Fruit fly (Drosophila melanogaster) whole organism, embryonic: Measurements from ENCODE around the gene CG43702.
A peak's percentile ranks its signal among the peaks of the same experiment; 100 is the strongest.

Source experiments
- B-H2 ChIP-seq: fragments of 200-800 bp; sonication (Bioruptor generic); optimal IDR thresholded peaks from 2 replicates; lab custom pipeline; 2018; ENCODE audit warnings: missing biosample characterization, mild to moderate bottlenecking, missing genetic modification characterization
- C15 ChIP-seq: fragments of 200-800 bp; sonication (Bioruptor generic); IDR thresholded peaks from 3 replicates; pipeline ENCODE4 v1.3.6; 2022; ENCODE audit warnings: missing biosample characterization, missing genetic modification characterization
- CG12769 ChIP-seq: fragments of 200-800 bp; sonication (Bioruptor generic); optimal IDR thresholded peaks from 2 replicates; lab custom pipeline; 2019; ENCODE audit warnings: missing biosample characterization, mild to moderate bottlenecking, missing genetic modification characterization, moderate library complexity
- CG13894 ChIP-seq: fragments of 200-800 bp; sonication (Bioruptor generic); optimal IDR thresholded peaks from 3 replicates; lab custom pipeline; 2018; ENCODE audit warnings: missing biosample characterization, mild to moderate bottlenecking, missing genetic modification characterization, moderate library complexity
- CG14050 ChIP-seq: fragments of 200-800 bp; sonication (Bioruptor generic); IDR thresholded peaks from 3 replicates; pipeline ENCODE4 v1.3.6; 2022; ENCODE audit warnings: missing biosample characterization, missing genetic modification characterization
- CG15269 ChIP-seq: fragments of 200-800 bp; sonication (Bioruptor generic); optimal IDR thresholded peaks from 2 replicates; lab custom pipeline; 2018; ENCODE audit warnings: missing biosample characterization, mild to moderate bottlenecking, missing genetic modification characterization, moderate library complexity
- CG15601 ChIP-seq: fragments of 200-800 bp; sonication (Bioruptor generic); optimal IDR thresholded peaks from 3 replicates; lab custom pipeline; 2019; ENCODE audit warnings: missing biosample characterization, mild to moderate bottlenecking, missing genetic modification characterization, moderate library complexity
- CG16813 ChIP-seq: fragments of 200-800 bp; sonication (Bioruptor generic); IDR thresholded peaks from 3 replicates; pipeline ENCODE4 v1.3.6; 2022; ENCODE audit warnings: missing biosample characterization, missing genetic modification characterization; ENCODE audit not compliant: partially characterized antibody
- CG17359 ChIP-seq: fragments of 200-800 bp; sonication (Bioruptor generic); optimal IDR thresholded peaks from 3 replicates; lab custom pipeline; 2018; ENCODE audit warnings: missing biosample characterization, mild to moderate bottlenecking, missing genetic modification characterization, moderate library complexity
- CG17385 ChIP-seq: fragments of 200-800 bp; sonication (Bioruptor generic); optimal IDR thresholded peaks from 3 replicates; lab custom pipeline; 2018; ENCODE audit warnings: missing biosample characterization, mild to moderate bottlenecking, missing genetic modification characterization
- CG2202 ChIP-seq: fragments of 200-800 bp; sonication (Bioruptor generic); optimal IDR thresholded peaks from 2 replicates; lab custom pipeline; 2018; ENCODE audit warnings: missing biosample characterization, mild to moderate bottlenecking, missing genetic modification characterization
- CG3065 ChIP-seq: fragments of 200-800 bp; sonication (Bioruptor generic); optimal IDR thresholded peaks from 2 replicates; lab custom pipeline; 2016; ENCODE audit warnings: missing biosample characterization, missing genetic modification characterization
- CG3281 ChIP-seq: fragments of 200-800 bp; sonication (Bioruptor generic); optimal IDR thresholded peaks from 3 replicates; lab custom pipeline; 2017; ENCODE audit warnings: missing biosample characterization, mild to moderate bottlenecking, missing genetic modification characterization
- CG34376 ChIP-seq: fragments of 200-800 bp; sonication (Bioruptor generic); optimal IDR thresholded peaks from 2 replicates; lab custom pipeline; 2018; ENCODE audit warnings: missing biosample characterization, mild to moderate bottlenecking, missing genetic modification characterization
- CG6272 ChIP-seq: fragments of 200-800 bp; sonication (Bioruptor generic); IDR thresholded peaks from 2 replicates; pipeline ENCODE4 v1.3.6; 2022; ENCODE audit warnings: missing biosample characterization, missing genetic modification characterization
- CG6683 ChIP-seq: fragments of 200-800 bp; sonication (Bioruptor generic); optimal IDR thresholded peaks from 2 replicates; lab custom pipeline; 2017; ENCODE audit warnings: missing biosample characterization, mild to moderate bottlenecking, missing genetic modification characterization, missing genetic modification reagents
- CG8290 ChIP-seq, 3 experiments: fragments of 200-800 bp; sonication (Bioruptor generic); optimal IDR thresholded peaks; 2 replicates each; lab custom pipeline; 2016 to 2019; ENCODE audit warnings: missing biosample characterization in 3 of 3, missing genetic modification characterization in 3 of 3, mild to moderate bottlenecking in 2 of 3, moderate library complexity in 1 of 3
- CG9215 ChIP-seq: fragments of 200-800 bp; sonication (Bioruptor generic); IDR thresholded peaks from 2 replicates; pipeline ENCODE4 v1.3.6; 2022; ENCODE audit warnings: missing biosample characterization, missing genetic modification characterization
- Doc2 ChIP-seq: fragments of 200-800 bp; sonication (Bioruptor generic); IDR thresholded peaks from 2 replicates; pipeline ENCODE4 v1.3.6; 2022; ENCODE audit warnings: missing biosample characterization, missing genetic modification characterization
- ERR ChIP-seq: fragments of 200-800 bp; sonication (Bioruptor generic); optimal IDR thresholded peaks from 2 replicates; lab custom pipeline; 2016; ENCODE audit warnings: missing biosample characterization, missing genetic modification characterization
- H2.0 ChIP-seq: fragments of 200-800 bp; sonication (Bioruptor generic); IDR thresholded peaks from 2 replicates; pipeline ENCODE4 v1.3.6; 2022; ENCODE audit warnings: missing biosample characterization, missing genetic modification characterization
- Hey ChIP-seq: fragments of 200-800 bp; sonication (Bioruptor generic); optimal IDR thresholded peaks from 3 replicates; lab custom pipeline; 2018; ENCODE audit warnings: missing biosample characterization, mild to moderate bottlenecking, missing genetic modification characterization
- HmgD ChIP-seq: fragments of 200-800 bp; sonication (Bioruptor generic); optimal IDR thresholded peaks from 3 replicates; lab custom pipeline; 2016; ENCODE audit warnings: missing biosample characterization, missing genetic modification characterization
- Max ChIP-seq: fragments of 200-800 bp; sonication (Bioruptor generic); optimal IDR thresholded peaks from 2 replicates; lab custom pipeline; 2016; ENCODE audit warnings: missing biosample characterization, mild to moderate bottlenecking, missing genetic modification characterization
- Nf-YC ChIP-seq: fragments of 200-800 bp; optimal IDR thresholded peaks from 3 replicates; lab custom pipeline; 2019; ENCODE audit warnings: missing biosample characterization, mild to moderate bottlenecking, missing genetic modification characterization, moderate library complexity
- NfI ChIP-seq: fragments of 200-800 bp; sonication (Bioruptor generic); optimal IDR thresholded peaks from 3 replicates; lab custom pipeline; 2018; ENCODE audit warnings: missing biosample characterization, mild to moderate bottlenecking, missing genetic modification characterization, moderate library complexity
- Spps ChIP-seq: fragments of 200-800 bp; sonication (Bioruptor generic); optimal IDR thresholded peaks from 2 replicates; lab custom pipeline; 2018; ENCODE audit warnings: missing biosample characterization, mild to moderate bottlenecking, missing genetic modification characterization
- Sry-β ChIP-seq: fragments of 200-800 bp; sonication (Bioruptor generic); optimal IDR thresholded peaks from 2 replicates; lab custom pipeline; 2018; ENCODE audit warnings: missing biosample characterization, mild to moderate bottlenecking, missing genetic modification characterization, moderate library complexity
- Stat92E ChIP-seq, 3 experiments: fragments of >200 bp in 2 of 3; fragments of 200-800 bp in 1 of 3; sonication (Bioruptor generic) in 1 of 3; optimal IDR thresholded peaks; 2 replicates each; lab custom pipeline; 2017 to 2019; ENCODE audit warnings: missing biosample characterization in 3 of 3, missing genetic modification characterization in 3 of 3, mild to moderate bottlenecking in 1 of 3, moderate library complexity in 1 of 3
- TFAM ChIP-seq: fragments of 200-800 bp; sonication (Bioruptor generic); optimal IDR thresholded peaks from 2 replicates; lab custom pipeline; 2017; ENCODE audit warnings: missing biosample characterization, missing genetic modification characterization, inconsistent platforms
- az2 ChIP-seq: fragments of 200-800 bp; sonication (Bioruptor generic); optimal IDR thresholded peaks from 3 replicates; lab custom pipeline; 2016; ENCODE audit warnings: missing biosample characterization, missing genetic modification characterization
- bab2 ChIP-seq: fragments of 200-800 bp; sonication (Bioruptor generic); optimal IDR thresholded peaks from 2 replicates; lab custom pipeline; 2016; ENCODE audit warnings: missing biosample characterization, missing genetic modification characterization
- cato ChIP-seq: fragments of 200-800 bp; sonication (Bioruptor generic); optimal IDR thresholded peaks from 2 replicates; lab custom pipeline; 2016; ENCODE audit warnings: missing biosample characterization, missing genetic modification characterization, borderline replicate concordance
- ci ChIP-seq: fragments of 200-800 bp; sonication (Bioruptor generic); IDR thresholded peaks from 3 replicates; pipeline ENCODE4 v1.3.6; 2022; ENCODE audit warnings: missing biosample characterization, missing genetic modification characterization
- da ChIP-seq: fragments of 200-800 bp; sonication (Bioruptor generic); optimal IDR thresholded peaks from 2 replicates; lab custom pipeline; 2016; ENCODE audit warnings: missing biosample characterization, missing genetic modification characterization
- emc ChIP-seq: fragments of 200-800 bp; sonication (Bioruptor generic); optimal IDR thresholded peaks from 2 replicates; lab custom pipeline; 2016; ENCODE audit warnings: missing biosample characterization, missing genetic modification characterization
- ken ChIP-seq: fragments of 200-800 bp; sonication (Bioruptor generic); IDR thresholded peaks from 3 replicates; pipeline ENCODE4 v1.3.6; 2022; ENCODE audit warnings: missing biosample characterization, missing genetic modification characterization
- lov ChIP-seq, 2 experiments: fragments of 200-800 bp in 1 of 2; fragments of >200 bp in 1 of 2; sonication (Bioruptor generic) in 1 of 2; IDR thresholded peaks in 1 of 2; optimal IDR thresholded peaks in 1 of 2; 2 replicates in 1 of 2; 3 replicates in 1 of 2; pipeline versions ENCODE4 v1.3.6 to Lab custom; 2017 to 2022; ENCODE audit warnings: missing biosample characterization in 1 of 2, missing genetic modification characterization in 1 of 2
- mirr ChIP-seq: fragments of 200-800 bp; sonication (Bioruptor generic); optimal IDR thresholded peaks from 3 replicates; lab custom pipeline; 2018; ENCODE audit warnings: missing biosample characterization, mild to moderate bottlenecking, missing genetic modification characterization
- onecut ChIP-seq: fragments of 200-800 bp; sonication (Bioruptor generic); IDR thresholded peaks from 2 replicates; pipeline ENCODE4 v1.3.6; 2022; ENCODE audit warnings: missing biosample characterization, missing genetic modification characterization
- pan ChIP-seq, 4 experiments: fragments of >200 bp in 3 of 4; fragments of 200-800 bp in 1 of 4; sonication (Bioruptor generic) in 1 of 4; optimal IDR thresholded peaks in 3 of 4; IDR thresholded peaks in 1 of 4; 2 replicates each; pipeline versions ENCODE4 v1.3.6 to Lab custom; 2017 to 2022; ENCODE audit warnings: missing biosample characterization in 2 of 4, missing genetic modification characterization in 2 of 4, mixed read lengths in 1 of 4
- pb ChIP-seq: fragments of 200-800 bp; sonication (Bioruptor generic); optimal IDR thresholded peaks from 3 replicates; lab custom pipeline; 2016; ENCODE audit warnings: missing biosample characterization, missing genetic modification characterization
- sens ChIP-seq: fragments of 200-800 bp; sonication (Bioruptor generic); peaks from one replicate; lab custom pipeline; 2016; ENCODE audit warnings: missing biosample characterization, missing genetic modification characterization
- sens-2 ChIP-seq: fragments of 200-800 bp; sonication (Bioruptor generic); IDR thresholded peaks from 2 replicates; pipeline ENCODE4 v1.3.6; 2022; ENCODE audit warnings: missing biosample characterization, missing genetic modification characterization
- sna ChIP-seq: fragments of 200-800 bp; sonication (Bioruptor generic); IDR thresholded peaks from 2 replicates; pipeline ENCODE4 v1.3.6; 2022; ENCODE audit warnings: missing biosample characterization, missing genetic modification characterization; ENCODE audit not compliant: partially characterized antibody
- stc ChIP-seq: fragments of 200-800 bp; sonication (Bioruptor generic); IDR thresholded peaks from 2 replicates; pipeline ENCODE4 v1.3.6; 2022; ENCODE audit warnings: missing biosample characterization, missing genetic modification characterization
- sug ChIP-seq: fragments of 200-800 bp; optimal IDR thresholded peaks from 2 replicates; lab custom pipeline; 2019; ENCODE audit warnings: missing biosample characterization, mild to moderate bottlenecking, missing genetic modification characterization, moderate library complexity
- zfh1 ChIP-seq: fragments of 200-800 bp; sonication (Bioruptor generic); IDR thresholded peaks from 3 replicates; pipeline ENCODE4 v1.3.6; 2022; ENCODE audit warnings: missing biosample characterization, missing genetic modification characterization

CG43702 gene

DNA sequence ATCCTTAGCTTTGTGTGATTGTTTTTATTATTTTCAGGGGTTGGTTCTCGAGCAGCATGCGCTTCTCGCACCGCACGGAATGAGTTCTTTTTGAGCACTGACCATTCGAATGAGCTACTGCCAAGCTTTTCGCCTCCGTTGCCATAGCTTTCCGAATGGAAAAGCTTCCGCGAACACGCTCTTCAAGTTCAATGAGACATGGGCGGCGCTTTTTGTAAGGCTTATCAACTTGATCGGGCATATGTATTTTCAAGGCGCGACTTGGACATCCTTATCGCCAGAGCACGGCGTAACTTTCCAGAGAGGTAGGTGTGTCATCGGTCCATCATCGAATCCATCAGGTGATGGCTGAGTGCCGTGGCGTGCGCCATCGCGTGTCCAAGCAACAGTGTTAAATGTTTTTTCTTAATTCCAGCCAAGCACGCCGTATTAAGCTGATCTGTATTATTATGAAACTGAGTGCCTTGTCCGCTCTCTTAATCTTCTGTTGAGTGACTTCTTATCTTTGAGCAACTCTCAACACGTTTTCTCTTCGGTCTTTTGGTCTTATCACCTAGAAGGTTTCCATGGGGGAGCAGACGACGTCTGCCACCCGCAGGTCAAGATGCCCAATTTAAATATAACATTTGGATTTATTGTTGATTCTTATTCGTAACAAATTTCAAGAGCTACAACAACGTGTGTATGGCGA, 18.5 kb upstream of the CG43702 start, which contains the start of gene AcCoAS (continued):
- TF ChIP-seq pan (optimal IDR thresholded peaks at IDR 0.05; lab: Kevin White, UChicago) (no peak), pan (GFP tag; optimal IDR thresholded peaks at IDR 0.05 in 1 of 2, IDR thresholded peaks at IDR 0.05 in 1 of 2) (no peak), NfI (peak; percentile 37), zfh1 (0 out of 3 replicates have a peak, but pooled peaks have one; percentile 13), Sry-β (no peak), CG17385 (GFP tag; lab: Kevin White, UChicago) (peak; percentile 29), sens (peak; percentile 84), TFAM (GFP tag; lab: Kevin White, UChicago) (no peak), Nf-YC (peak; percentile 47), Hey (tag; lab: Kevin White, UChicago) (peak; percentile 27), HmgD (GFP tag; lab: Kevin White, UChicago) (no peak), az2 (GFP tag; lab: Kevin White, UChicago) (no peak), CG34376 (GFP tag; lab: Kevin White, UChicago) (peak; percentile 96), emc (GFP tag; lab: Kevin White, UChicago) (no peak), lov (optimal IDR thresholded peaks at IDR 0.05; lab: Kevin White, UChicago) (no peak), lov (GFP tag; IDR thresholded peaks at IDR 0.05; lab: Robert Waterston, UW) (0 out of 3 replicates have a peak, but pooled peaks have one; percentile 51), pb (GFP tag; lab: Kevin White, UChicago) (no peak), ERR (GFP tag; lab: Kevin White, UChicago) (peak; percentile 64), stc (GFP tag; lab: Robert Waterston, UW) (0 out of 2 replicates have a peak, but pooled peaks have one; percentile 35), sug (tag; lab: Kevin White, UChicago) (peak; percentile 98), Doc2 (no peak), da (GFP tag; lab: Kevin White, UChicago) (no peak), CG16813 (GFP tag; lab: Robert Waterston, UW) (no peak), CG6683 (peak; percentile 6), bab2 (GFP tag; lab: Kevin White, UChicago) (no peak), sna (GFP tag; lab: Robert Waterston, UW) (peak; percentile 45; the same call in 1 of the 2 replicates), cato (GFP tag; lab: Kevin White, UChicago) (no peak), CG12769 (tag; lab: Kevin White, UChicago) (peak; percentile 67), B-H2 (GFP tag; lab: Kevin White, UChicago) (peak; percentile 64), ken (GFP tag; lab: Robert Waterston, UW) (no peak), Spps (no peak), sens-2 (GFP tag; lab: Robert Waterston, UW) (no peak), C15 (GFP tag; lab: Robert Waterston, UW) (no peak), ci (GFP tag; lab: Robert Waterston, UW) (no peak), onecut (GFP tag; lab: Robert Waterston, UW) (no peak), CG15269 (peak; percentile 33), CG8290 (GFP tag; optimal IDR thresholded peaks at IDR 0.05; lab: Kevin White, UChicago) (no peak), CG8290 (tag; optimal IDR thresholded peaks at IDR 0.05; lab: Kevin White, UChicago) (peak in 1 of 2 experiments; percentile 33), CG15601 (no peak), H2.0 (no peak), CG6272 (GFP tag; lab: Robert Waterston, UW) (no peak), Max (GFP tag; lab: Kevin White, UChicago) (no peak), CG2202 (no peak), CG17359 (tag; lab: Kevin White, UChicago) (no peak), Stat92E (GFP tag; optimal IDR thresholded peaks at IDR 0.05; lab: Kevin White, UChicago) (no peak), mirr (GFP tag; lab: Kevin White, UChicago) (peak; percentile 82), CG13894 (peak; percentile 85), CG3065 (GFP tag; lab: Kevin White, UChicago) (no peak), CG9215 (GFP tag; lab: Robert Waterston, UW) (no peak), CG3281 (GFP tag; lab: Kevin White, UChicago) (peak; percentile 59), CG14050 (GFP tag; lab: Robert Waterston, UW) (no peak)
